Comparison of ENCODE assay signal across 1 worm cellular context in the genomic region with DNA sequence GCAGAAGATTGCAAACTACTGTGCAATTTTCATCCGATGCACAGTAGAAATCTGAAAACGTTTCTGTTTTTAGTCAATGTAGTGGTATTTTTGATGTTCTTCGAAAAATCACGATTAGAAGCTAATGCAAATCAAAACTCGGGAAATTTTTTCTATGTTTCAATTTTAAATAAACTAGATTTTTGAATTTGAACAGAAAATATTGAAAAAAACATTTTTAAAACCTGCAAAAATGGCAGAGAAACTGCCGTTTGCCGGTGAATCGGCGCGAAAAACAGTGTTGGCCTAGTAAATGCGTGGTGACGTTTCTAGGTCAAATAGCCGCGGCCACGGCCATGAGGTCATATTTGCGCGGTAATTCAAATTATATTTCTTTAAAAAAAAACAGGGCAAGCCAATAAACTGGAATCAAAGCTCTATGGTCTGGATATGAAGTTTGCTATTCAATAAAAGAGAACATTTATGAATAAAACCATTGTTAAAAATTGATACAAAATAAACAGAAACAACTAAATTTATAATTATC.
TF ChIP-seq lines count a peak whose summit lies in the region.

A gene (minus strand): TSS at position 51 of the 526 bp plus-strand sequence.

TF ChIP-seq in whole organism, L4 larva, 104 proteins besides CTCF, POLR2A, EP300 and RAD21 (continued from another document):
- 0 out of 2 replicates have a peak, but pooled peaks have one; percentile 17 for TF ChIP-seq zfp-3 (GFP tag; conservative IDR thresholded peaks at IDR 0.05; lab: Robert Waterston, UW)
- TF ChIP-seq skn-1 (tag; optimal IDR thresholded peaks at IDR 0.05; lab: Kevin White, UChicago), result no peak
- peak; percentile 63 for TF ChIP-seq arid-1 (GFP tag; conservative IDR thresholded peaks at IDR 0.05; lab: Robert Waterston, UW)
- TF ChIP-seq T20F7.1 (GFP tag; optimal IDR thresholded peaks at IDR 0.05; lab: Kevin White, UChicago), result no peak
- no peak for TF ChIP-seq lin-29 (GFP tag; IDR thresholded peaks at IDR 0.05; lab: Robert Waterston, UW)
- peak; percentile 43 for TF ChIP-seq mxl-3 (GFP tag; optimal IDR thresholded peaks at IDR 0.05; lab: Kevin White, UChicago)
- 0 out of 2 replicates have a peak, but pooled peaks have one; percentile 18 for TF ChIP-seq vab-7 (GFP tag; IDR thresholded peaks at IDR 0.05; lab: Robert Waterston, UW)
- no peak for TF ChIP-seq nhr-237 (tag; optimal IDR thresholded peaks at IDR 0.05; lab: Kevin White, UChicago)
- TF ChIP-seq mxl-2 (GFP tag; conservative IDR thresholded peaks at IDR 0.05; lab: Robert Waterston, UW), result no peak
- no peak for TF ChIP-seq zfp-2 (tag; optimal IDR thresholded peaks at IDR 0.05; lab: Kevin White, UChicago)
- TF ChIP-seq nhr-102 (tag; optimal IDR thresholded peaks at IDR 0.05; lab: Kevin White, UChicago), result peak; percentile 29
- TF ChIP-seq ceh-32 (tag; optimal IDR thresholded peaks at IDR 0.05; lab: Kevin White, UChicago; ENCODE audit: poor library complexity), result no peak
- no peak for TF ChIP-seq zag-1 (tag; optimal IDR thresholded peaks at IDR 0.05; lab: Kevin White, UChicago)
- TF ChIP-seq madf-5 (GFP tag; IDR thresholded peaks at IDR 0.05; lab: Robert Waterston, UW), result no peak
- TF ChIP-seq egl-43 (GFP tag; IDR thresholded peaks at IDR 0.05; lab: Robert Waterston, UW), result no peak
- TF ChIP-seq set-16 (GFP tag; IDR thresholded peaks at IDR 0.05; lab: Robert Waterston, UW), result no peak
- TF ChIP-seq dpl-1 (GFP tag; optimal IDR thresholded peaks at IDR 0.05; lab: Kevin White, UChicago), result peak; percentile 91
- TF ChIP-seq ama-1 (optimal IDR thresholded peaks at IDR 0.05; lab: Kevin White, UChicago), result peak; percentile 2
- TF ChIP-seq nhr-11 (tag; optimal IDR thresholded peaks at IDR 0.05; lab: Kevin White, UChicago), result no peak
- peak in 1 of 2 experiments; percentile 66 for TF ChIP-seq lsy-2 (tag; optimal IDR thresholded peaks at IDR 0.05; lab: Kevin White, UChicago)
- peak; percentile 64 for TF ChIP-seq duxl-1 (tag; optimal IDR thresholded peaks at IDR 0.05; lab: Kevin White, UChicago; ENCODE audit: poor library complexity)
- TF ChIP-seq daf-16 (GFP tag; optimal IDR thresholded peaks at IDR 0.05; lab: Kevin White, UChicago), result peak in 1 of 2 experiments; percentile 17
- peak; percentile 5 for TF ChIP-seq daf-16 (tag; optimal IDR thresholded peaks at IDR 0.05; lab: Kevin White, UChicago)
- no peak for TF ChIP-seq mep-1 (tag; optimal IDR thresholded peaks at IDR 0.05; lab: Kevin White, UChicago)
- peak; percentile 91 for TF ChIP-seq aha-1 (tag; lab: Kevin White, UChicago)
TF ChIP-seq in whole organism, L4 larva: peak in this region for 29.
